Fruit fly (Drosophila melanogaster): ENCODE measurements around the gene Pfdn6.

Pfdn6 gene

DNA sequence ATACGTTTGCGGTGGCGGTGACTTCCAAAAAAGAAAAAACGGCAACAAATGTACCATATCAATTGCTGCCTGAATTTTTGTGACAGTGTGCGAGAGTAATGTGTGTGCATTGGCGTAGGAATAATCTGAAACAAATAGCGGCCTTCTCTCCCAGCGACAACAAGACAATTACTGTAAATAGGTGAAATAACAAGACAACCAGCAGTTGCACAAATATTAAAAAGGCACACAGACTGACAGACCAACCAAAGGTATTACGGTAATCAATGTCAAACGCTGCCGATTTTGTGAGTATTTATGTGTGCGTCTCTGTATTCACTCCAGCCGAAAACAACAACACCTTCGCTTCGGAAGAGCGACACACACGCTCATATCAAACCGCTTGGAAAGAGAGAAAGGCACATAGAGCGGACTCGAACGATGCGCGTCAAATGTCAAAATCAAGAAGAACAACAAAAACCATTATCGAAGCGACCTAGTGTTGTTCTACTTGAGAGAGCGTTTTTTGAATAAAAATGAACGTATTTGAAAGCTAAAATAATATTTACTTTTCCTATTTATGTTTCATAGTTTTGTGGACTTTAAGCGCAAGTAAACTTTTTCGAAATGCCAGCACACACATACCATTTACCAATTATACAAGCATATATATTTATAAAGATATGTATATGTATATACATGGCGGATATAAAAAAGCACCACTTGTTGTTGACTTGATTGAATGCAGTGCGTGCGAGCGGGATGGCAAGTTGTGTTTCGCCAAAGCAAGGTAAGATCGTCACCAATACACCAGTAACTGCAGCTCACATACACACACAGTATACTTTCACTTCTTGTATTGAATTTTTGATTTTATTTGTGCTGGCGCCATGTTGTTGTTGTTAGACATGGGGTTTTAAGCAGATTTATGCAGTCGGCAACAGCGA lies 16.4 kb upstream of the Pfdn6 start (continued):
- TF ChIP-seq en (GFP tag; optimal IDR thresholded peaks at IDR 0.05) (peak; percentile 50), CG42726 (GFP tag; IDR thresholded peaks at IDR 0.05; ENCODE audit: partially characterized antibody) (no peak), CG10959 (GFP tag; IDR thresholded peaks at IDR 0.05) (peak; percentile 62), CG10462 (GFP tag; optimal IDR thresholded peaks at IDR 0.05) (peak; percentile 36), CG1647 (GFP tag; optimal IDR thresholded peaks at IDR 0.05) (peak; percentile 36), CG15073 (GFP tag; optimal IDR thresholded peaks at IDR 0.05) (no peak), CG10147 (GFP tag; optimal IDR thresholded peaks at IDR 0.05) (no peak), CG8944 (GFP tag; optimal IDR thresholded peaks at IDR 0.05) (peak; percentile 53), NfI (GFP tag; optimal IDR thresholded peaks at IDR 0.05) (peak; percentile 44), CG17829 (tag; optimal IDR thresholded peaks at IDR 0.05) (peak; percentile 20), CG2712 (tag; optimal IDR thresholded peaks at IDR 0.05) (peak; percentile 41), twi (tag; optimal IDR thresholded peaks at IDR 0.05) (peak; percentile 29), nom (GFP tag; optimal IDR thresholded peaks at IDR 0.05) (no peak), Optix (GFP tag; IDR thresholded peaks at IDR 0.05) (peak; percentile 50; the same call in 1 of the 3 replicates), sd (tag; optimal IDR thresholded peaks at IDR 0.05) (peak; percentile 84), Nf-YB (GFP tag; optimal IDR thresholded peaks at IDR 0.05) (peak; percentile 31), CG18476 (GFP tag; optimal IDR thresholded peaks at IDR 0.05) (peak; percentile 11), CG14014 (GFP tag; IDR thresholded peaks at IDR 0.05) (peak; percentile 67; the same call in 1 of the 2 replicates), ato (GFP tag; IDR thresholded peaks at IDR 0.05; ENCODE audit: partially characterized antibody) (no peak), CG3995 (GFP tag; optimal IDR thresholded peaks at IDR 0.05) (no peak), Antp (GFP tag; optimal IDR thresholded peaks at IDR 0.05) (peak; percentile 54), CG3163 (GFP tag; optimal IDR thresholded peaks at IDR 0.05) (peak; percentile 63), CG12299 (tag; optimal IDR thresholded peaks at IDR 0.05) (peak; percentile 37), CG17186 (GFP tag; optimal IDR thresholded peaks at IDR 0.05) (no peak), GATAe (GFP tag; conservative IDR thresholded peaks at IDR 0.05) (0 out of 2 replicates have a peak, but pooled peaks have one; percentile 8), nau (GFP tag; optimal IDR thresholded peaks at IDR 0.05) (peak; percentile 74), CG13287 (GFP tag; IDR thresholded peaks at IDR 0.05; ENCODE audit: partially characterized antibody) (no peak), CG6689 (GFP tag; IDR thresholded peaks at IDR 0.05) (peak; percentile 23; the same call in 1 of the 2 replicates), CG11695 (GFP tag; IDR thresholded peaks at IDR 0.05) (peak; percentile 80), Aef1 (GFP tag; IDR thresholded peaks at IDR 0.05) (no peak; the same call in 2 of the 3 replicates), Dbx (GFP tag; IDR thresholded peaks at IDR 0.05) (peak; percentile 45; the same call in 1 of the 3 replicates), ash1 (GFP tag; optimal IDR thresholded peaks at IDR 0.05) (peak; percentile 32), az2 (GFP tag; optimal IDR thresholded peaks at IDR 0.05) (no peak), CG15601 (tag; optimal IDR thresholded peaks at IDR 0.05) (peak; percentile 82), CG11723 (GFP tag; optimal IDR thresholded peaks at IDR 0.05) (peak; percentile 45), sna (GFP tag; IDR thresholded peaks at IDR 0.05; ENCODE audit: partially characterized antibody) (no peak), CG17612 (GFP tag; IDR thresholded peaks at IDR 0.05) (no peak; the same call in 1 of the 2 replicates), dmrt99B (tag; optimal IDR thresholded peaks at IDR 0.05) (peak; percentile 65), tgo (GFP tag; IDR thresholded peaks at IDR 0.05) (no peak), CG32772 (GFP tag; IDR thresholded peaks at IDR 0.05) (no peak), CG17385 (GFP tag; optimal IDR thresholded peaks at IDR 0.05) (peak; percentile 37), Bteb2 (GFP tag; optimal IDR thresholded peaks at IDR 0.05) (peak; percentile 21), ind (GFP tag; optimal IDR thresholded peaks at IDR 0.05) (peak; percentile 25), CG10431 (GFP tag; optimal IDR thresholded peaks at IDR 0.05) (peak; percentile 78), CG32767 (GFP tag; IDR thresholded peaks at IDR 0.05) (peak; percentile 51; the same call in 1 of the 2 replicates), danr (GFP tag; IDR thresholded peaks at IDR 0.05) (peak; percentile 19; the same call in 1 of the 2 replicates), vfl (GFP tag; optimal IDR thresholded peaks at IDR 0.05) (no peak), kah (GFP tag; optimal IDR thresholded peaks at IDR 0.05) (peak; percentile 98)

Data from whole organism, embryonic.